Worm (Caenorhabditis elegans) whole organism, early embryonic: ENCODE results near the gene C06C3.4.

Source experiments
- B0310.2 ChIP-seq: sonication (generic microtip); optimal IDR thresholded peaks from 2 replicates; lab custom pipeline; 2016; ENCODE audit warnings: mild to moderate bottlenecking, missing genetic modification characterization, missing compliant biosample characterization
- F13C5.2 ChIP-seq: sonication (generic microtip); optimal IDR thresholded peaks from 2 replicates; lab custom pipeline; 2017; ENCODE audit warnings: mild to moderate bottlenecking, missing genetic modification characterization, inconsistent platforms, missing compliant biosample characterization
- aly-1 ChIP-seq: sonication (generic microtip); optimal IDR thresholded peaks from 2 replicates; lab custom pipeline; 2016; ENCODE audit warnings: missing genetic modification characterization, missing compliant biosample characterization
- ama-1 ChIP-seq: fragments of 150-350 bp; optimal IDR thresholded peaks from 2 replicates; lab custom pipeline; 2014
- ceh-13 ChIP-seq: fragments of 200-800 bp; sonication (Bioruptor generic); optimal IDR thresholded peaks from 2 replicates; lab custom pipeline; 2018; ENCODE audit warnings: mild to moderate bottlenecking, missing genetic modification characterization, missing compliant biosample characterization
- ceh-36 ChIP-seq: sonication (generic microtip); optimal IDR thresholded peaks from 2 replicates; lab custom pipeline; 2016; ENCODE audit warnings: missing genetic modification characterization, inconsistent platforms, missing compliant biosample characterization
- ets-7 ChIP-seq: sonication (generic microtip); optimal IDR thresholded peaks from 2 replicates; lab custom pipeline; 2016; ENCODE audit warnings: missing genotype, missing genetic modification characterization, missing compliant biosample characterization
- flt-1 ChIP-seq: fragments of 200-800 bp; sonication (Bioruptor generic); IDR thresholded peaks from 2 replicates; pipeline ENCODE4 v1.3.6; 2022; ENCODE audit warnings: missing genetic modification characterization, missing compliant biosample characterization
- hmbx-1 ChIP-seq: sonication (generic microtip); optimal IDR thresholded peaks from 2 replicates; lab custom pipeline; 2016; ENCODE audit warnings: mild to moderate bottlenecking, missing genetic modification characterization, missing compliant biosample characterization
- hmg-4 ChIP-seq: fragments of 200-800 bp; sonication (Bioruptor generic); optimal IDR thresholded peaks from 2 replicates; lab custom pipeline; 2018; ENCODE audit warnings: mild to moderate bottlenecking, missing genetic modification characterization, missing compliant biosample characterization
- hnd-1 ChIP-seq: sonication (generic microtip); optimal IDR thresholded peaks from 2 replicates; lab custom pipeline; 2016; ENCODE audit warnings: missing genetic modification characterization, missing compliant biosample characterization
- pes-1 ChIP-seq: fragments of 200-800 bp; sonication (Bioruptor generic); IDR thresholded peaks from 2 replicates; pipeline ENCODE4 v1.3.6; 2022; ENCODE audit warnings: missing genetic modification reagents, missing genetic modification characterization, missing compliant biosample characterization
- scrt-1 ChIP-seq: fragments of 200-800 bp; sonication (Bioruptor generic); IDR thresholded peaks from 2 replicates; pipeline ENCODE4 v1.3.6; 2022; ENCODE audit warnings: missing genetic modification characterization, missing compliant biosample characterization
- sea-1 ChIP-seq: fragments of 200-800 bp; sonication (Bioruptor generic); conservative IDR thresholded peaks from 2 replicates; pipeline ENCODE4 v1.3.6; 2022; ENCODE audit warnings: missing genetic modification characterization, missing compliant biosample characterization
- tbx-11 ChIP-seq: fragments of 200-800 bp; sonication (Bioruptor generic); IDR thresholded peaks from 2 replicates; pipeline ENCODE4 v1.3.6; 2022; ENCODE audit warnings: missing genetic modification characterization, missing compliant biosample characterization
- tbx-37 ChIP-seq: fragments of 200-800 bp; sonication (Bioruptor generic); conservative IDR thresholded peaks from 2 replicates; pipeline ENCODE4 v1.3.6; 2022; ENCODE audit warnings: missing genetic modification reagents, missing genetic modification characterization, missing compliant biosample characterization
- tra-4 ChIP-seq: sonication (generic microtip); optimal IDR thresholded peaks from 2 replicates; lab custom pipeline; 2017; ENCODE audit warnings: missing genetic modification characterization, missing compliant biosample characterization

Gene C06C3.4

DNA sequence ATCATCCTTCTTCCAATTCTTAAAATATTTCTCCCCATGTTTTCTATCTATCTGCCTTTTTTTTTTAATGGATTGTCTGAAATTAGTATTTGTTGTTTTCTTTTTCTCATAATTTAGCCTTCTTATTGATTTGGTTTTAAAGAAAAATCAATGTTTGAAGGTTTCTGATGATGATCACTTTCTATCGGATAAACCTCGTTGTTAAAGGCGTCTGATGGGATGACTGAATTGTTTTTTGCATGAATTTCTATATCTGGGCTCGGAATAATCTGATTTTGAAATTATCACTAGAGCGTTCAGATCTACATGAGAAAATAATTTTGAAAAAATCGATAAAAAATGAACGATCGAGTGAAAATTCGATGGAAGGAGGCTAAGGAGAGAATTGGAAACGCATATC is 39.4 kb upstream of the C06C3.4 start, which contains the start of gene scp-1:
scp-1 (plus strand) TSS at position 301 of the 400 bp plus-strand sequence.
- TF ChIP-seq tbx-11 (GFP tag; lab: Robert Waterston, UW) = no peak
- TF ChIP-seq tbx-37 = no peak
- TF ChIP-seq hnd-1 = no peak
- no peak for TF ChIP-seq sea-1 (GFP tag; lab: Robert Waterston, UW)
- no peak for TF ChIP-seq F13C5.2 (tag; lab: Kevin White, UChicago)
- TF ChIP-seq tra-4 (tag; lab: Kevin White, UChicago) = no peak
- TF ChIP-seq hmbx-1 (tag; lab: Kevin White, UChicago) = no peak
- no peak for TF ChIP-seq pes-1 (GFP tag; lab: Robert Waterston, UW)
- no peak for TF ChIP-seq scrt-1 (GFP tag; lab: Robert Waterston, UW)

DNA sequence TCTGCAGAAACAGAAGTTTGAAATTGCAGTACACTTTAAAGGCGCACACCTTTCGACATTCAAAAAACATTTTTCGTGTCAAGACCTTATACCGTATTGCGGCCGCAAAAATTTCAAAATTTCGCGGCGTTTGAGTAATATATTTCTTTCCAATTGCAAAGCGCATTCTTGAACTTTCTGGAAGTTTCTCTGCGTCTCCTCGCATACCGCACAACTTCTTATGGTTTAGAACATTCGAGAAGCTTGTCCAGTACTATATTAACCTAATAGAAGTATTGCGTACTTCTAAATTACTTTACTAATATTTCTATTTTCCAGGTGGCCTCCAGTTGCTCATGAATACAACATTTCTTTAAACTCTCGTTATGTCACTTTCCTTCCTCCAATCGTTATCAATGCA is 36.4 kb upstream of the C06C3.4 start:
- TF ChIP-seq tbx-37 = no peak
- no peak for TF ChIP-seq ceh-36
- TF ChIP-seq B0310.2 (tag; lab: Kevin White, UChicago) = no peak
- no peak for TF ChIP-seq tbx-11 (GFP tag; lab: Robert Waterston, UW)
- TF ChIP-seq sea-1 (GFP tag; lab: Robert Waterston, UW) = no peak
- TF ChIP-seq aly-1 (tag; lab: Kevin White, UChicago) = no peak
- no peak for TF ChIP-seq flt-1 (GFP tag; lab: Robert Waterston, UW)
- no peak for TF ChIP-seq tra-4 (tag; lab: Kevin White, UChicago)
- TF ChIP-seq ama-1 = no peak
- TF ChIP-seq scrt-1 (GFP tag; lab: Robert Waterston, UW) = no peak
- TF ChIP-seq hmg-4 (GFP tag; lab: Kevin White, UChicago) = no peak
- no peak for TF ChIP-seq pes-1 (GFP tag; lab: Robert Waterston, UW)
- no peak for TF ChIP-seq ets-7 (tag; lab: Kevin White, UChicago)
- no peak for TF ChIP-seq hmbx-1 (tag; lab: Kevin White, UChicago)
- TF ChIP-seq hnd-1 = no peak

ce11 chrII:9338859-9339258 is 34.2 kb upstream of the C06C3.4 start, which contains the start of gene ttll-12:
TSS of gene ttll-12 (plus strand) at chrII:9338997.
- TF ChIP-seq aly-1 (tag; lab: Kevin White, UChicago) (no peak), ama-1 (no peak), scrt-1 (GFP tag; lab: Robert Waterston, UW) (no peak), hnd-1 (no peak), pes-1 (GFP tag; lab: Robert Waterston, UW) (no peak), ceh-36 (no peak)

DNA sequence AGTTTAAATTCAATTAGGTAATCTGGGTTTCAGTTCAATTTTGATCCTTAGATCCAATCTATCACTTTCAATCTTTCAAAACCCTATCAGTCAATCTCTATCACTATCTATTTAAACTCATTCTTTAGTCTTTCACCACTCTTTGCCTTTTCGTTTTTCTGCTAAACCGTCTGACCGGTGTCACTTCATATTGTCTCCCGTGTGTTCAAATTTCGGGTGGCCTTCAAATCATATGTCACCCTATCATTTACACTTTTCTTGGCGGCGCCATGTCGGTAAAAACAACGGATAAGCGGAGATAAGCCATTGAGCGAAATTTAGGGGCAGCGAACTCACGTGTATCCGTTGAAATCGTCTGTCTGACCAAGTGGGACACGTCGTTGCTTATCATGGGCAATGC is 29.1 kb upstream of the C06C3.4 start:
- TF ChIP-seq scrt-1 (GFP tag; lab: Robert Waterston, UW) (no peak), aly-1 (tag; lab: Kevin White, UChicago) (no peak), hmg-4 (GFP tag; lab: Kevin White, UChicago) (no peak), pes-1 (GFP tag; lab: Robert Waterston, UW) (no peak), ets-7 (tag; lab: Kevin White, UChicago) (no peak), tbx-37 (no peak), sea-1 (GFP tag; lab: Robert Waterston, UW) (no peak), hmbx-1 (tag; lab: Kevin White, UChicago) (no peak), ceh-36 (no peak), ama-1 (no peak), flt-1 (GFP tag; lab: Robert Waterston, UW) (no peak), F13C5.2 (tag; lab: Kevin White, UChicago) (no peak), hnd-1 (no peak), B0310.2 (tag; lab: Kevin White, UChicago) (no peak), tra-4 (tag; lab: Kevin White, UChicago) (no peak), ceh-13 (no peak), tbx-11 (GFP tag; lab: Robert Waterston, UW) (no peak)

ce11 chrII:9345116-9345515 is 28.0 kb upstream of the C06C3.4 start:
- TF ChIP-seq sea-1 (GFP tag; lab: Robert Waterston, UW) = no peak
- no peak for TF ChIP-seq tra-4 (tag; lab: Kevin White, UChicago)
- TF ChIP-seq hnd-1 = no peak
- no peak for TF ChIP-seq tbx-37
- no peak for TF ChIP-seq hmbx-1 (tag; lab: Kevin White, UChicago)
- no peak for TF ChIP-seq hmg-4 (GFP tag; lab: Kevin White, UChicago)
- no peak for TF ChIP-seq ama-1

ce11 chrII:9345794-9346193 is 27.3 kb upstream of the C06C3.4 start:
- no peak for TF ChIP-seq ets-7 (tag; lab: Kevin White, UChicago)
- TF ChIP-seq sea-1 (GFP tag; lab: Robert Waterston, UW) = no peak
- TF ChIP-seq tra-4 (tag; lab: Kevin White, UChicago) = no peak
- TF ChIP-seq B0310.2 (tag; lab: Kevin White, UChicago) = no peak
- TF ChIP-seq flt-1 (GFP tag; lab: Robert Waterston, UW) = no peak
- TF ChIP-seq pes-1 (GFP tag; lab: Robert Waterston, UW) = no peak
- TF ChIP-seq tbx-11 (GFP tag; lab: Robert Waterston, UW) = no peak
- TF ChIP-seq ceh-13 = no peak
- no peak for TF ChIP-seq ceh-36
- no peak for TF ChIP-seq hmbx-1 (tag; lab: Kevin White, UChicago)
- TF ChIP-seq aly-1 (tag; lab: Kevin White, UChicago) = no peak
- TF ChIP-seq scrt-1 (GFP tag; lab: Robert Waterston, UW) = no peak
- no peak for TF ChIP-seq hnd-1
- TF ChIP-seq ama-1 = no peak
- no peak for TF ChIP-seq F13C5.2 (tag; lab: Kevin White, UChicago)
- TF ChIP-seq hmg-4 (GFP tag; lab: Kevin White, UChicago) = no peak
- no peak for TF ChIP-seq tbx-37

DNA sequence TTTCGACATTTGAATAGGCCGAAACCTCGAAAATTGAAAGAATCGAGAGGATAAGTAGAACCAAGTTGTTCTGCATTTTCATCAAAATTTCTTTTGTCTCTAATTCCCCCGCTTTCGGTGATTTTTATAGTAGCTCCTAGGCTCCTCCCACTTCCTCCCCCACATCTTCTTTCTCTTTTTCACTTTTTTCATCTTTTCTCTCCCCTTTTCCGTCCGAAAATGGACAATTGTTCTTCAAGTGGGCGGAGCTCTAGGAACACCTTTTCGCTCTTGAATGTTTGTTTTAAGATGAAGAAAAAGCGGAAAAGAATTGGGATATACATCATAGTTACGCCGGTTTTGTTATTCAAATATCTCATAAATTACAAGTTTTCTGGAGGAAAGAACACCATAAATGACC is 26.6 kb upstream of the C06C3.4 start, which contains the start of gene F42A8.1:
F42A8.1 (minus strand) TSS at position 101 of the 400 bp plus-strand sequence.
- TF ChIP-seq hnd-1 (no peak), sea-1 (GFP tag; lab: Robert Waterston, UW) (0 out of 2 replicates have a peak, but pooled peaks have one; percentile 44)

DNA sequence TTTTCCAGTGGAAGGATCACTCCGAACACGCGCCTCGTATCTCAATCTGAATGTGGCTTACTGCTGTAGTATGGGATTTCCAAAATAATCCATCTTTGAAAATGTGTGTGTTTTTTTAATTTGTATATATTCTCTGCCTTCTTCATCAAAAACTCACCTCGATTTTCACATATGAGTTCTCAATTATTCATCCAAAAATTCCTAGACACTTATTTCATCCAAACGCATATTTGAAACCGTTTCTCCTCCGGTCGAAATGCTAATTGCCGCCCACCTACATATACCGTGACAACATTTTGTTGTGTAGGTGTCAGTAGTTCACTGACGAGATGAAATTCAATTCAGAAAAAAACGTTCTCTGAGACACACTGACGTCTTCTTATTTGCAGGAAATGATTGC is 25.6 kb upstream of the C06C3.4 start:
- no peak for TF ChIP-seq B0310.2 (tag; lab: Kevin White, UChicago)
- no peak for TF ChIP-seq tra-4 (tag; lab: Kevin White, UChicago)
- no peak for TF ChIP-seq scrt-1 (GFP tag; lab: Robert Waterston, UW)
- TF ChIP-seq ceh-13 = no peak
- TF ChIP-seq tbx-11 (GFP tag; lab: Robert Waterston, UW) = no peak
- TF ChIP-seq tbx-37 = no peak
- TF ChIP-seq sea-1 (GFP tag; lab: Robert Waterston, UW) = no peak
- no peak for TF ChIP-seq hmbx-1 (tag; lab: Kevin White, UChicago)
- no peak for TF ChIP-seq F13C5.2 (tag; lab: Kevin White, UChicago)
- TF ChIP-seq pes-1 (GFP tag; lab: Robert Waterston, UW) = no peak
- no peak for TF ChIP-seq ama-1
- TF ChIP-seq hnd-1 = no peak
- no peak for TF ChIP-seq ets-7 (tag; lab: Kevin White, UChicago)
- TF ChIP-seq ceh-36 = no peak
- no peak for TF ChIP-seq hmg-4 (GFP tag; lab: Kevin White, UChicago)
- no peak for TF ChIP-seq aly-1 (tag; lab: Kevin White, UChicago)
- TF ChIP-seq flt-1 (GFP tag; lab: Robert Waterston, UW) = no peak
